Worm (Caenorhabditis elegans): ENCODE data around the gene Y53F4B.23.
"Not testable (repeated sequence)": the region's sequence is repeated elsewhere in the genome, so short reads cannot be mapped to it uniquely, and the experiment has no call there.

Y53F4B.23 gene

ce11 chrII:15130512-15130911, 6.2 kb downstream of the Y53F4B.23 start, which contains the start of gene Y53F4B.62:
Gene Y53F4B.62 (minus strand): TSS chrII:15130612.
- no peak for TF ChIP-seq Y48G9A.11 (GFP tag; IDR thresholded peaks at IDR 0.05)
- no peak for TF ChIP-seq egl-43 (GFP tag; IDR thresholded peaks at IDR 0.05)
- TF ChIP-seq zfp-3 (GFP tag; conservative IDR thresholded peaks at IDR 0.05), result no peak
- no peak for TF ChIP-seq spr-1 (tag; optimal IDR thresholded peaks at IDR 0.05)
- TF ChIP-seq snpc-4 (tag; optimal IDR thresholded peaks at IDR 0.05), result no peak
- TF ChIP-seq tra-1 (GFP tag; IDR thresholded peaks at IDR 0.05), result no peak
- TF ChIP-seq fkh-10 (GFP tag; optimal IDR thresholded peaks at IDR 0.05), result no peak
- TF ChIP-seq spr-3 (GFP tag; optimal IDR thresholded peaks at IDR 0.05), result no peak
- TF ChIP-seq nhr-10 (tag; optimal IDR thresholded peaks at IDR 0.05), result no peak
- no peak for TF ChIP-seq F49E8.2 (tag; optimal IDR thresholded peaks at IDR 0.05; ENCODE audit: borderline replicate concordance)
- TF ChIP-seq tag-97 (GFP tag; IDR thresholded peaks at IDR 0.05), result no peak
- no peak for TF ChIP-seq dmd-9 (GFP tag; IDR thresholded peaks at IDR 0.05)
- no peak for TF ChIP-seq R02D3.7 (tag; optimal IDR thresholded peaks at IDR 0.05)
- TF ChIP-seq Y5F2A.4 (GFP tag; optimal IDR thresholded peaks at IDR 0.05), result no peak

- no peak for TF ChIP-seq tra-1 (GFP tag; IDR thresholded peaks at IDR 0.05)
- TF ChIP-seq fkh-10 (GFP tag; optimal IDR thresholded peaks at IDR 0.05), result no peak
These were observed 10.0 kb downstream of the Y53F4B.23 start, which contains the start of gene Y53F4B.24 for ce11 chrII:15134332-15134731. Gene Y53F4B.24 (minus strand): TSS chrII:15134432.

- TF ChIP-seq ctbp-1 (GFP tag; IDR thresholded peaks at IDR 0.05), result no peak
- no peak for TF ChIP-seq unc-39 (tag; optimal IDR thresholded peaks at IDR 0.05)
- TF ChIP-seq pha-4 (GFP tag; IDR thresholded peaks at IDR 0.05), result no peak
- no peak for TF ChIP-seq pha-4 (tag; optimal IDR thresholded peaks at IDR 0.05)
- no peak for TF ChIP-seq F10B5.3 (tag; optimal IDR thresholded peaks at IDR 0.05)
- no peak for TF ChIP-seq nhr-102 (tag; optimal IDR thresholded peaks at IDR 0.05)
- no peak for TF ChIP-seq nhr-237 (tag; optimal IDR thresholded peaks at IDR 0.05)
- no peak for TF ChIP-seq nhr-48 (tag; optimal IDR thresholded peaks at IDR 0.05)
- no peak for TF ChIP-seq duxl-1 (tag; optimal IDR thresholded peaks at IDR 0.05; ENCODE audit: poor library complexity)
- no peak for TF ChIP-seq mdt-29 (GFP tag; IDR thresholded peaks at IDR 0.05)
- TF ChIP-seq R02D3.7 (tag; optimal IDR thresholded peaks at IDR 0.05), result no peak
- no peak for TF ChIP-seq lim-7 (GFP tag; IDR thresholded peaks at IDR 0.05)
- TF ChIP-seq dpl-1 (GFP tag; optimal IDR thresholded peaks at IDR 0.05), result no peak
- TF ChIP-seq T26A8.4 (GFP tag; IDR thresholded peaks at IDR 0.05), result no peak
These were observed 11.6 kb downstream of the Y53F4B.23 start, which contains the start of gene Y53F4B.25 for ce11 chrII:15135886-15136285. Gene Y53F4B.25 (plus strand): TSS chrII:15136186.

ce11 chrII:15140881-15141280, 16.6 kb downstream of the Y53F4B.23 start, which contains the start of gene Y53F4B.26:
Gene Y53F4B.26 (minus strand): TSS chrII:15140981.
- not testable (repeated sequence) for TF ChIP-seq nhr-10 (tag; optimal IDR thresholded peaks at IDR 0.05); nhr-42 (GFP tag; IDR thresholded peaks at IDR 0.05); snpc-4 (tag; optimal IDR thresholded peaks at IDR 0.05)

ce11 chrII:15143729-15144128, 19.4 kb downstream of the Y53F4B.23 start:
- TF ChIP-seq set-16 (GFP tag; IDR thresholded peaks at IDR 0.05), result no peak
- no peak for TF ChIP-seq F49E8.2 (tag; optimal IDR thresholded peaks at IDR 0.05; ENCODE audit: borderline replicate concordance)
- no peak for TF ChIP-seq gei-8 (GFP tag; optimal IDR thresholded peaks at IDR 0.05)
- no peak for TF ChIP-seq fos-1 (tag; optimal IDR thresholded peaks at IDR 0.05)
- no peak for TF ChIP-seq lim-7 (GFP tag; IDR thresholded peaks at IDR 0.05)
- no peak for TF ChIP-seq ceh-28 (tag; optimal IDR thresholded peaks at IDR 0.05)
- no peak for TF ChIP-seq nhr-48 (tag; optimal IDR thresholded peaks at IDR 0.05)
- no peak for TF ChIP-seq unc-62 (GFP tag; optimal IDR thresholded peaks at IDR 0.05 in 1 of 2)
- no peak for TF ChIP-seq unc-62 (tag; optimal IDR thresholded peaks at IDR 0.05)
- no peak for TF ChIP-seq ces-1 (GFP tag; optimal IDR thresholded peaks at IDR 0.05)
- no peak for TF ChIP-seq ceh-62 (tag; optimal IDR thresholded peaks at IDR 0.05)
- no peak for TF ChIP-seq daf-8 (GFP tag; IDR thresholded peaks at IDR 0.05)
- TF ChIP-seq lsy-2 (tag; optimal IDR thresholded peaks at IDR 0.05), result no peak
- TF ChIP-seq spr-1 (tag; optimal IDR thresholded peaks at IDR 0.05), result no peak
- TF ChIP-seq lin-39 (tag; optimal IDR thresholded peaks at IDR 0.05), result no peak
- no peak for TF ChIP-seq cey-2 (tag; optimal IDR thresholded peaks at IDR 0.05; ENCODE audit: borderline replicate concordance, insufficient read depth)
- TF ChIP-seq mdt-29 (GFP tag; IDR thresholded peaks at IDR 0.05), result no peak
